Fruit fly (Drosophila melanogaster): ENCODE measurements around the gene CG32262.

The CG32262 gene

DNA sequence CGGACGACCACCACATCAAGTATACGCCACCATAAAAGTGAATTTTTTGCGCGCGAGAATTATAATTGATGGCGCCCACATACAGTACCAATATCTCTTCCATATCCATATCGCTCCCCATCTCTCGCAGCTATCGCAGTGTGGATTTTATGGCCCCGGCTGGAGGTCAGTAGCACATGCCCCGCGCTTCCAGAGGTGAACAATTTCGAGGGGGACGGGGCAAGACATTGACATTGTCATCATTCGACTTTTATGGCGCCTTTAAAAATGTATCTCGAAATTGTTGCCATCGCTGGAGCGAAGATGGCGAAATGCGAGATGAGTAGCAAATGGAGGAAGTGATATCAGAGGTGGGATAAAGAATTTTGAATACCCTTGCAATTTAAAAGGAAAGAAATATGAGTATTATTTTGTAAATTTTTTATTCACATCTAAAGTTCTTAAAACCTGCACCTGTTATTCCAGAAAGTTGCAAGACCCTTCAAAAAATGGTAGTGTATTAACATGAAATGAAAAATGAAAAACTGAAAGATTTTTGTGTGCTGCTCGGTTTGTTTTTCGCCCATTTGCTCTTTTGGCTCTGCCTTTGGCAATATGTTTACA lies 49.5 kb downstream of the CG32262 start (continued):
- TF ChIP-seq tgo (GFP tag; IDR thresholded peaks at IDR 0.05) (peak; percentile 31; the same call in 1 of the 3 replicates), CG11247 (GFP tag; IDR thresholded peaks at IDR 0.05) (peak; percentile 7; the same call in 1 of the 2 replicates), CG4820 (GFP tag; optimal IDR thresholded peaks at IDR 0.05) (no peak), CG14014 (GFP tag; IDR thresholded peaks at IDR 0.05) (peak; percentile 56; the same call in 1 of the 2 replicates), cg (GFP tag; optimal IDR thresholded peaks at IDR 0.05) (no peak), Opbp (GFP tag; IDR thresholded peaks at IDR 0.05; ENCODE audit: partially characterized antibody) (no peak), CG14667 (GFP tag; IDR thresholded peaks at IDR 0.05) (0 out of 2 replicates have a peak, but pooled peaks have one; percentile 13), CG11504 (tag; optimal IDR thresholded peaks at IDR 0.05) (peak; percentile 60), Pdp1 (GFP tag; optimal IDR thresholded peaks at IDR 0.05) (peak in 1 of 2 experiments; percentile 38), Xbp1 (GFP tag; optimal IDR thresholded peaks at IDR 0.05) (peak; percentile 9), Kr (GFP tag; optimal IDR thresholded peaks at IDR 0.05) (no peak), Oli (tag; optimal IDR thresholded peaks at IDR 0.05) (peak; percentile 43), sd (tag; optimal IDR thresholded peaks at IDR 0.05) (peak; percentile 96), H2.0 (GFP tag; IDR thresholded peaks at IDR 0.05) (0 out of 2 replicates have a peak, but pooled peaks have one; percentile 2), Myb (GFP tag; optimal IDR thresholded peaks at IDR 0.05) (peak; percentile 13), CG14965 (GFP tag; optimal IDR thresholded peaks at IDR 0.05; ENCODE audit: borderline replicate concordance) (no peak), CG4404 (GFP tag; IDR thresholded peaks at IDR 0.05) (no peak), unpg (GFP tag; optimal IDR thresholded peaks at IDR 0.05) (no peak), CG9876 (GFP tag; optimal IDR thresholded peaks at IDR 0.05) (no peak), CG8089 (GFP tag; optimal IDR thresholded peaks at IDR 0.05) (no peak), CG4730 (GFP tag; IDR thresholded peaks at IDR 0.05) (peak; percentile 29; the same call in 1 of the 2 replicates), CG17328 (GFP tag; IDR thresholded peaks at IDR 0.05) (no peak), Nf-YC (tag; optimal IDR thresholded peaks at IDR 0.05) (no peak), wdn (GFP tag; IDR thresholded peaks at IDR 0.05) (no peak), CG6272 (GFP tag; IDR thresholded peaks at IDR 0.05) (no peak), mam (GFP tag; optimal IDR thresholded peaks at IDR 0.05) (peak; percentile 60), phol (tag; optimal IDR thresholded peaks at IDR 0.05) (peak; percentile 0), CG1602 (GFP tag; optimal IDR thresholded peaks at IDR 0.05) (no peak), CG43689 (GFP tag; IDR thresholded peaks at IDR 0.05) (no peak), disco-r (GFP tag; optimal IDR thresholded peaks at IDR 0.05) (peak; percentile 14), CG10959 (GFP tag; IDR thresholded peaks at IDR 0.05) (no peak), tx (GFP tag; optimal IDR thresholded peaks at IDR 0.05) (no peak), Hmr (GFP tag; optimal IDR thresholded peaks at IDR 0.05) (peak; percentile 39), CoRest (tag; optimal IDR thresholded peaks at IDR 0.05) (peak; percentile 56), CG6254 (GFP tag; optimal IDR thresholded peaks at IDR 0.05) (no peak), CG6683 (GFP tag; optimal IDR thresholded peaks at IDR 0.05) (no peak), pan (optimal IDR thresholded peaks at IDR 0.05) (no peak), pan (GFP tag; optimal IDR thresholded peaks at IDR 0.05 in 1 of 2, IDR thresholded peaks at IDR 0.05 in 1 of 2) (peak in 1 of 2 experiments; percentile 65), so (GFP tag; IDR thresholded peaks at IDR 0.05) (peak; percentile 77; the same call in 2 of the 3 replicates), CG17568 (GFP tag; optimal IDR thresholded peaks at IDR 0.05) (no peak), dati (GFP tag; IDR thresholded peaks at IDR 0.05) (no peak), CrebB (tag; optimal IDR thresholded peaks at IDR 0.05) (peak; percentile 19), CG4707 (GFP tag; optimal IDR thresholded peaks at IDR 0.05) (no peak), CG17359 (tag; optimal IDR thresholded peaks at IDR 0.05) (peak; percentile 41), aop (GFP tag; IDR thresholded peaks at IDR 0.05) (no peak), CG13296 (GFP tag; optimal IDR thresholded peaks at IDR 0.05) (peak; percentile 43), dysf (GFP tag; IDR thresholded peaks at IDR 0.05) (peak; percentile 74; the same call in 2 of the 3 replicates), CG6175 (GFP tag; IDR thresholded peaks at IDR 0.05) (peak; percentile 27; the same call in 1 of the 3 replicates), cas (GFP tag; IDR thresholded peaks at IDR 0.05) (no peak), H15 (GFP tag; IDR thresholded peaks at IDR 0.05) (0 out of 3 replicates have a peak, but pooled peaks have one; percentile 10)
